Worm (Caenorhabditis elegans): ENCODE results near the gene spe-26.
A peak's percentile ranks its signal among the peaks of the same experiment; 100 is the strongest.

spe-26 gene

ce11 chrIV:10345990-10346389 is 45.7 kb downstream of the spe-26 start:
- TF ChIP-seq nhr-11 (tag; optimal IDR thresholded peaks at IDR 0.05) (no peak), ceh-6 (GFP tag; optimal IDR thresholded peaks at IDR 0.05) (no peak), ceh-9 (tag; optimal IDR thresholded peaks at IDR 0.05) (no peak), ceh-34 (tag; optimal IDR thresholded peaks at IDR 0.05) (no peak), lin-11 (tag; optimal IDR thresholded peaks at IDR 0.05) (no peak), ceh-18 (tag; optimal IDR thresholded peaks at IDR 0.05) (peak; percentile 66), hlh-6 (tag; optimal IDR thresholded peaks at IDR 0.05) (no peak), nhr-232 (tag; optimal IDR thresholded peaks at IDR 0.05) (peak; percentile 8), ref-2 (tag; optimal IDR thresholded peaks at IDR 0.05) (no peak), gmeb-2 (tag; optimal IDR thresholded peaks at IDR 0.05) (no peak), unc-86 (tag; optimal IDR thresholded peaks at IDR 0.05) (no peak), K02D7.2 (tag; optimal IDR thresholded peaks at IDR 0.05) (no peak), unc-42 (tag; optimal IDR thresholded peaks at IDR 0.05) (no peak), ceh-31 (tag; optimal IDR thresholded peaks at IDR 0.05) (peak; percentile 30), madf-2 (tag; optimal IDR thresholded peaks at IDR 0.05) (no peak), mec-3 (tag; optimal IDR thresholded peaks at IDR 0.05; ENCODE audit: borderline replicate concordance) (no peak), tbx-7 (tag; optimal IDR thresholded peaks at IDR 0.05) (no peak), pax-1 (tag; optimal IDR thresholded peaks at IDR 0.05) (no peak), ceh-19 (GFP tag; optimal IDR thresholded peaks at IDR 0.05) (no peak), sdc-2 (tag; optimal IDR thresholded peaks at IDR 0.05) (no peak), ceh-45 (GFP tag; IDR thresholded peaks at IDR 0.05) (no peak), lim-6 (tag; optimal IDR thresholded peaks at IDR 0.05) (no peak), C08G9.2 (tag; optimal IDR thresholded peaks at IDR 0.05) (no peak), dve-1 (tag; optimal IDR thresholded peaks at IDR 0.05) (peak; percentile 0), rnt-1 (tag; optimal IDR thresholded peaks at IDR 0.05) (no peak), odd-2 (tag; optimal IDR thresholded peaks at IDR 0.05) (no peak), ceh-2 (tag; optimal IDR thresholded peaks at IDR 0.05) (no peak), ceh-30 (tag; optimal IDR thresholded peaks at IDR 0.05) (no peak), hlh-8 (tag; optimal IDR thresholded peaks at IDR 0.05) (no peak), hlh-15 (tag; optimal IDR thresholded peaks at IDR 0.05) (no peak), pag-3 (tag; optimal IDR thresholded peaks at IDR 0.05; ENCODE audit: borderline replicate concordance) (no peak), elt-4 (tag; optimal IDR thresholded peaks at IDR 0.05) (no peak), F13H6.1 (tag; optimal IDR thresholded peaks at IDR 0.05) (no peak), K09A11.1 (tag; optimal IDR thresholded peaks at IDR 0.05; ENCODE audit: insufficient read depth) (no peak), ceh-22 (tag; optimal IDR thresholded peaks at IDR 0.05) (no peak), eyg-1 (tag; optimal IDR thresholded peaks at IDR 0.05) (no peak), Y22D7AL.16 (tag; optimal IDR thresholded peaks at IDR 0.05) (no peak), pha-2 (tag; optimal IDR thresholded peaks at IDR 0.05) (no peak), pqm-1 (tag; optimal IDR thresholded peaks at IDR 0.05) (no peak), zip-5 (tag; optimal IDR thresholded peaks at IDR 0.05) (no peak), ahr-1 (tag; optimal IDR thresholded peaks at IDR 0.05) (no peak), ceh-48 (tag; optimal IDR thresholded peaks at IDR 0.05) (no peak), unc-55 (GFP tag; optimal IDR thresholded peaks at IDR 0.05) (peak; percentile 53), ttx-3 (tag; optimal IDR thresholded peaks at IDR 0.05) (no peak), ets-4 (tag; optimal IDR thresholded peaks at IDR 0.05) (no peak), npax-4 (tag; optimal IDR thresholded peaks at IDR 0.05) (no peak), pros-1 (tag; optimal IDR thresholded peaks at IDR 0.05) (peak; percentile 9), pha-4 (tag; optimal IDR thresholded peaks at IDR 0.05) (no peak), fkh-10 (GFP tag; optimal IDR thresholded peaks at IDR 0.05) (no peak), hlh-13 (GFP tag; optimal IDR thresholded peaks at IDR 0.05) (no peak), elt-2 (tag; optimal IDR thresholded peaks at IDR 0.05) (no peak), sox-2 (GFP tag; IDR thresholded peaks at IDR 0.05) (no peak), ama-1 (optimal IDR thresholded peaks at IDR 0.05) (no peak), fkh-6 (tag; optimal IDR thresholded peaks at IDR 0.05) (no peak), pat-9 (tag; optimal IDR thresholded peaks at IDR 0.05) (no peak)

Measured in whole organism, late embryonic.